Fruit fly (Drosophila melanogaster) whole organism, embryonic: Measurements from ENCODE around the gene CG13096.

Experiments used
- Abd-B ChIP-seq: fragments of 200-800 bp; sonication (Bioruptor generic); optimal IDR thresholded peaks from 2 replicates; lab custom pipeline; 2018; ENCODE audit warnings: missing biosample characterization, mild to moderate bottlenecking, missing genetic modification characterization, moderate library complexity
- Atf3 ChIP-seq: fragments of 200-800 bp; sonication (Bioruptor generic); optimal IDR thresholded peaks from 3 replicates; lab custom pipeline; 2016; ENCODE audit warnings: missing biosample characterization, missing genetic modification characterization
- Awh ChIP-seq: fragments of 200-800 bp; sonication (Bioruptor generic); IDR thresholded peaks from 2 replicates; pipeline ENCODE4, ENCODE4 v1.3.6; 2022; ENCODE audit warnings: missing biosample characterization, missing genetic modification characterization
- CG11456 ChIP-seq: fragments of 200-800 bp; sonication (Bioruptor generic); IDR thresholded peaks from 3 replicates; pipeline ENCODE4 v1.3.6; 2022; ENCODE audit warnings: missing biosample characterization, missing genetic modification characterization
- CG11696 ChIP-seq: fragments of 200-800 bp; sonication (Bioruptor generic); IDR thresholded peaks from 2 replicates; pipeline ENCODE4 v1.3.6; 2022; ENCODE audit warnings: missing biosample characterization, missing genetic modification characterization
- CG11723 ChIP-seq: fragments of 200-800 bp; sonication (Bioruptor generic); optimal IDR thresholded peaks from 2 replicates; lab custom pipeline; 2017; ENCODE audit warnings: missing biosample characterization, mild to moderate bottlenecking, missing genetic modification characterization
- CG12236 ChIP-seq: fragments of 200-800 bp; sonication (Bioruptor generic); optimal IDR thresholded peaks from 2 replicates; lab custom pipeline; 2016; ENCODE audit warnings: missing biosample characterization, missing genetic modification characterization
- CG12744 ChIP-seq: fragments of 200-800 bp; sonication (Bioruptor generic); optimal IDR thresholded peaks from 2 replicates; lab custom pipeline; 2016; ENCODE audit warnings: missing biosample characterization, missing genetic modification characterization
- CG14441 ChIP-seq: fragments of 200-800 bp; sonication (Bioruptor generic); IDR thresholded peaks from 2 replicates; pipeline ENCODE4 v1.3.6; 2022; ENCODE audit warnings: missing biosample characterization, missing genetic modification characterization
- CG14710 ChIP-seq: fragments of 200-800 bp; sonication (Bioruptor generic); optimal IDR thresholded peaks from 3 replicates; lab custom pipeline; 2019; ENCODE audit warnings: missing biosample characterization, mild to moderate bottlenecking, missing genetic modification characterization, moderate library complexity
- CG17912 ChIP-seq: fragments of 200-800 bp; sonication (Bioruptor generic); optimal IDR thresholded peaks from 2 replicates; lab custom pipeline; 2018; ENCODE audit warnings: missing biosample characterization, mild to moderate bottlenecking, missing genetic modification characterization
- CG1792 ChIP-seq: fragments of 200-800 bp; sonication (Bioruptor generic); optimal IDR thresholded peaks from 2 replicates; lab custom pipeline; 2016; ENCODE audit warnings: missing biosample characterization, missing genetic modification characterization
- CG2199 ChIP-seq: fragments of 200-800 bp; sonication (Bioruptor generic); IDR thresholded peaks from 3 replicates; pipeline ENCODE4 v1.3.6; 2022; ENCODE audit warnings: missing biosample characterization, missing genetic modification characterization
- CG4617 ChIP-seq: fragments of 200-800 bp; sonication (Bioruptor generic); optimal IDR thresholded peaks from 3 replicates; lab custom pipeline; 2016; ENCODE audit warnings: missing biosample characterization, missing genetic modification characterization, borderline replicate concordance
- CG4820 ChIP-seq: fragments of 200-800 bp; sonication (Bioruptor generic); optimal IDR thresholded peaks from 3 replicates; lab custom pipeline; 2016; ENCODE audit warnings: missing biosample characterization, missing genetic modification characterization
- CG8359 ChIP-seq: fragments of 200-800 bp; sonication (Bioruptor generic); optimal IDR thresholded peaks from 2 replicates; lab custom pipeline; 2017; ENCODE audit warnings: missing biosample characterization, mild to moderate bottlenecking, missing genetic modification characterization, borderline replicate concordance
- CG8388 ChIP-seq: fragments of 200-800 bp; sonication (Bioruptor generic); optimal IDR thresholded peaks from 2 replicates; lab custom pipeline; 2019; ENCODE audit warnings: missing biosample characterization, mild to moderate bottlenecking, missing genetic modification characterization, moderate library complexity
- CG8765 ChIP-seq: fragments of 200-800 bp; sonication (Bioruptor generic); IDR thresholded peaks from 2 replicates; pipeline ENCODE4 v1.3.6; 2022; ENCODE audit warnings: missing biosample characterization, missing genetic modification characterization
- CG9876 ChIP-seq: fragments of 200-800 bp; sonication (Bioruptor generic); optimal IDR thresholded peaks from 2 replicates; lab custom pipeline; 2016; ENCODE audit warnings: missing biosample characterization, missing genetic modification characterization
- Doc3 ChIP-seq: fragments of 200-800 bp; sonication (Bioruptor generic); IDR thresholded peaks from 3 replicates; pipeline ENCODE4 v1.3.6; 2022; ENCODE audit warnings: missing biosample characterization, missing genetic modification characterization; ENCODE audit not compliant: partially characterized antibody
- NC2β ChIP-seq: fragments of 200-800 bp; sonication (Bioruptor generic); optimal IDR thresholded peaks from 2 replicates; lab custom pipeline; 2016; ENCODE audit warnings: missing biosample characterization, missing genetic modification characterization
- Opbp ChIP-seq: fragments of 200-800 bp; sonication (Bioruptor generic); IDR thresholded peaks from 3 replicates; pipeline ENCODE4 v1.3.6; 2022; ENCODE audit warnings: missing biosample characterization, missing genetic modification characterization; ENCODE audit not compliant: partially characterized antibody
- Optix ChIP-seq: fragments of 200-800 bp; sonication (Bioruptor generic); IDR thresholded peaks from 3 replicates; pipeline ENCODE4 v1.3.6; 2022; ENCODE audit warnings: missing biosample characterization, missing genetic modification characterization
- Sox102F ChIP-seq: fragments of 200-800 bp; sonication (Bioruptor generic); optimal IDR thresholded peaks from 2 replicates; lab custom pipeline; 2018; ENCODE audit warnings: missing biosample characterization, mild to moderate bottlenecking, missing genetic modification characterization, moderate library complexity
- Sry-δ ChIP-seq: fragments of 200-800 bp; sonication (Bioruptor generic); optimal IDR thresholded peaks from 2 replicates; lab custom pipeline; 2016; ENCODE audit warnings: missing biosample characterization, missing genetic modification characterization
- Trl ChIP-seq, 3 experiments: fragments of >200 bp in 2 of 3; fragments of 200-800 bp in 1 of 3; sonication (Bioruptor generic) in 1 of 3; optimal IDR thresholded peaks; 2 replicates in 1 of 3; 3 replicates in 2 of 3; lab custom pipeline; 2016 to 2017; ENCODE audit warnings: missing biosample characterization in 1 of 3, missing genetic modification characterization in 1 of 3
- aop ChIP-seq: fragments of 200-800 bp; sonication (Bioruptor generic); IDR thresholded peaks from 2 replicates; pipeline ENCODE4 v1.3.6; 2022; ENCODE audit warnings: missing biosample characterization, missing genetic modification characterization
- ap ChIP-seq: fragments of 200-800 bp; sonication (Bioruptor generic); IDR thresholded peaks from 2 replicates; pipeline ENCODE4 v1.3.6; 2022; ENCODE audit warnings: missing biosample characterization, missing genetic modification characterization
- bcd ChIP-seq: fragments of 200-800 bp; sonication (Bioruptor generic); optimal IDR thresholded peaks from 2 replicates; lab custom pipeline; 2017; ENCODE audit warnings: missing biosample characterization, mild to moderate bottlenecking, missing genetic modification characterization
- br ChIP-seq: fragments of >200 bp; optimal IDR thresholded peaks from 2 replicates; lab custom pipeline; 2017
- btn ChIP-seq: fragments of 200-800 bp; sonication (Bioruptor generic); optimal IDR thresholded peaks from 2 replicates; lab custom pipeline; 2016; ENCODE audit warnings: missing biosample characterization, missing genetic modification characterization
- chinmo ChIP-seq: fragments of 200-800 bp; sonication (Bioruptor generic); IDR thresholded peaks from 4 replicates; pipeline ENCODE4 v1.3.6; 2022; ENCODE audit warnings: missing biosample characterization, missing genetic modification characterization; ENCODE audit not compliant: partially characterized antibody
- cwo ChIP-seq: fragments of 200-800 bp; sonication (Bioruptor generic); optimal IDR thresholded peaks from 3 replicates; lab custom pipeline; 2017; ENCODE audit warnings: missing biosample characterization, missing genetic modification characterization, mild to moderate bottlenecking, moderate library complexity, missing genetic modification reagents
- h ChIP-seq: fragments of >200 bp; optimal IDR thresholded peaks from 2 replicates; lab custom pipeline; 2017
- kah ChIP-seq: fragments of 200-800 bp; sonication (Bioruptor generic); optimal IDR thresholded peaks from 2 replicates; lab custom pipeline; 2018; ENCODE audit warnings: missing biosample characterization, mild to moderate bottlenecking, missing genetic modification characterization
- ken ChIP-seq: fragments of 200-800 bp; sonication (Bioruptor generic); IDR thresholded peaks from 3 replicates; pipeline ENCODE4 v1.3.6; 2022; ENCODE audit warnings: missing biosample characterization, missing genetic modification characterization
- klu ChIP-seq: fragments of 200-800 bp; sonication (Bioruptor generic); IDR thresholded peaks from 2 replicates; pipeline ENCODE4 v1.3.6; 2022; ENCODE audit warnings: missing biosample characterization, missing genetic modification characterization
- lab ChIP-seq: fragments of 200-800 bp; sonication (Bioruptor generic); optimal IDR thresholded peaks from 3 replicates; lab custom pipeline; 2017; ENCODE audit warnings: missing biosample characterization, missing genetic modification characterization, mild to moderate bottlenecking, moderate library complexity, missing genetic modification reagents
- lilli ChIP-seq: fragments of 200-800 bp; sonication (Bioruptor generic); optimal IDR thresholded peaks from 3 replicates; lab custom pipeline; 2016; ENCODE audit warnings: missing biosample characterization, missing genetic modification characterization
- mam ChIP-seq: fragments of 200-800 bp; sonication (Bioruptor generic); optimal IDR thresholded peaks from 3 replicates; lab custom pipeline; 2016; ENCODE audit warnings: missing biosample characterization, missing genetic modification characterization
- psq ChIP-seq: fragments of 200-800 bp; sonication (Bioruptor generic); optimal IDR thresholded peaks from 2 replicates; lab custom pipeline; 2017; ENCODE audit warnings: missing biosample characterization, missing genetic modification characterization
- sc ChIP-seq, 3 experiments: fragments of >200 bp in 2 of 3; fragments of 200-800 bp in 1 of 3; sonication (Bioruptor generic) in 1 of 3; optimal IDR thresholded peaks; 2 replicates in 2 of 3; 3 replicates in 1 of 3; lab custom pipeline; 2017; ENCODE audit warnings: mild to moderate bottlenecking in 1 of 3, missing biosample characterization in 1 of 3, missing genetic modification characterization in 1 of 3, missing genetic modification reagents in 1 of 3
- shn ChIP-seq: fragments of 200-800 bp; sonication (Bioruptor generic); optimal IDR thresholded peaks from 3 replicates; lab custom pipeline; 2016; ENCODE audit warnings: missing biosample characterization, missing genetic modification characterization
- sug ChIP-seq: fragments of 200-800 bp; optimal IDR thresholded peaks from 2 replicates; lab custom pipeline; 2019; ENCODE audit warnings: missing biosample characterization, mild to moderate bottlenecking, missing genetic modification characterization, moderate library complexity
- tgo ChIP-seq: fragments of 200-800 bp; sonication (Bioruptor generic); IDR thresholded peaks from 3 replicates; pipeline ENCODE4 v1.3.6; 2022; ENCODE audit warnings: missing biosample characterization, missing genetic modification characterization
- trem ChIP-seq: fragments of 200-800 bp; optimal IDR thresholded peaks from 3 replicates; lab custom pipeline; 2019; ENCODE audit warnings: missing biosample characterization, mild to moderate bottlenecking, missing genetic modification characterization, moderate library complexity
- twi ChIP-seq: fragments of 200-800 bp; optimal IDR thresholded peaks from 2 replicates; lab custom pipeline; 2019; ENCODE audit warnings: missing biosample characterization, mild to moderate bottlenecking, missing genetic modification characterization, moderate library complexity
- zen ChIP-seq: fragments of 200-800 bp; sonication (Bioruptor generic); optimal IDR thresholded peaks from 3 replicates; lab custom pipeline; 2018; ENCODE audit warnings: missing biosample characterization, mild to moderate bottlenecking, missing genetic modification characterization, moderate library complexity
- zfh1 ChIP-seq: fragments of 200-800 bp; sonication (Bioruptor generic); IDR thresholded peaks from 3 replicates; pipeline ENCODE4 v1.3.6; 2022; ENCODE audit warnings: missing biosample characterization, missing genetic modification characterization

Gene CG13096

DNA sequence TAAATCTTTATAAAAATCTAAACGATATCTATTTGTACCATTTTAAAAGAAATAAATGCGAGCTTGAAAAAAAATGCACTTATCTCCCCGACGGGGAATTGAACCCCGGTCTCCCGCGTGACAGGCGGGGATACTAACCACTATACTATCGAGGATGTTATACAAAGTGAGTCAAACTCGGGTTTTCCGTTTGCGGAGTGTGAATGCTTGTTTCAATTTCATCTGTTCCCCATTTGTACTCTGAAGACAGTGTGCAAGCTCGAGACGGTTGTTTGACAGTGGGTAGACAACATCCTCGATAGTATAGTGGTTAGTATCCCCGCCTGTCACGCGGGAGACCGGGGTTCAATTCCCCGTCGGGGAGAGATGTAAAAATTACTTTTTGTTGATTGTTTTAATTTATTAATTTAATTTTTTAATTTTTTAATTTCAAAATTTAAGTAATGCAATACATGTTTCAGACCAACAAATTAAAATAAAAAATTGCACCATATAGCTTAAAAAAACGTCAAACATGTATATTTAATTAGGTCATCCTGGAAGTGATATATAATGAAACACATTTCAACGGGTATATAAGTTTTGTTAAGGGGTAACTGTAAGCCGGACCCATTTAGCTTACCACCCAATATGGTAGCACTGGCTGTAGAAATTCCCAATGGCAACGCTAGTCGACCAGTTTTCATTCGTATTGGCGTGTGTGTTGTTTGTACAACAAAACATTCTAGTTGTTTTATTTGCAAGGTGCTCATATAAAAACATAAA lies 30.0 kb upstream of the CG13096 start, which contains the start of gene Sema1a (continued):
- no peak for TF ChIP-seq CG4617 (GFP tag; lab: Kevin White, UChicago)
- no peak for TF ChIP-seq h (lab: Kevin White, UChicago)
- TF ChIP-seq Trl (optimal IDR thresholded peaks at IDR 0.05; lab: Kevin White, UChicago), result no peak
- TF ChIP-seq Trl (GFP tag; optimal IDR thresholded peaks at IDR 0.05; lab: Kevin White, UChicago), result peak; percentile 51
- TF ChIP-seq Opbp (GFP tag; lab: Robert Waterston, UW), result peak; percentile 86
- TF ChIP-seq tgo (GFP tag; lab: Robert Waterston, UW), result peak; percentile 52
- no peak for TF ChIP-seq kah (GFP tag; lab: Kevin White, UChicago)
- peak; percentile 51 for TF ChIP-seq sug (tag; lab: Kevin White, UChicago)
- peak; percentile 52; the same call in 1 of the 3 replicates for TF ChIP-seq Doc3 (GFP tag; lab: Robert Waterston, UW)
- TF ChIP-seq CG14710 (tag; lab: Kevin White, UChicago), result peak; percentile 56
- peak; percentile 68; the same call in 2 of the 3 replicates for TF ChIP-seq CG2199
- TF ChIP-seq bcd (GFP tag; lab: Kevin White, UChicago), result peak; percentile 61
- TF ChIP-seq br (lab: Kevin White, UChicago), result no peak
- TF ChIP-seq trem (tag; lab: Kevin White, UChicago), result peak; percentile 42
- no peak for TF ChIP-seq btn (GFP tag; lab: Kevin White, UChicago)
- peak; percentile 73; the same call in 2 of the 4 replicates for TF ChIP-seq chinmo
- peak; percentile 39 for TF ChIP-seq CG8388
- TF ChIP-seq CG12236 (GFP tag; lab: Kevin White, UChicago), result peak; percentile 13
- peak; percentile 20 for TF ChIP-seq Atf3 (GFP tag; lab: Kevin White, UChicago)
- no peak for TF ChIP-seq sc (optimal IDR thresholded peaks at IDR 0.05; lab: Kevin White, UChicago)
- no peak for TF ChIP-seq sc (GFP tag; optimal IDR thresholded peaks at IDR 0.05; lab: Kevin White, UChicago)
- TF ChIP-seq psq (GFP tag; lab: Kevin White, UChicago), result no peak
- no peak; the same call in 2 of the 3 replicates for TF ChIP-seq Optix (GFP tag; lab: Robert Waterston, UW)
- TF ChIP-seq ap, result 0 out of 2 replicates have a peak, but pooled peaks have one; percentile 40
- peak; percentile 80 for TF ChIP-seq CG14441 (GFP tag; lab: Robert Waterston, UW)
- TF ChIP-seq zen (tag; lab: Kevin White, UChicago), result peak; percentile 22
- TF ChIP-seq CG8765 (GFP tag; lab: Robert Waterston, UW), result peak; percentile 50
- no peak for TF ChIP-seq CG11723
- no peak for TF ChIP-seq CG1792 (GFP tag; lab: Kevin White, UChicago)
- peak; percentile 74 for TF ChIP-seq ken (GFP tag; lab: Robert Waterston, UW)
- no peak for TF ChIP-seq CG11456 (GFP tag; lab: Robert Waterston, UW)
- TF ChIP-seq twi (tag; lab: Kevin White, UChicago), result peak; percentile 41
- TF ChIP-seq CG12744, result no peak
- TF ChIP-seq CG11696 (GFP tag; lab: Robert Waterston, UW), result 0 out of 2 replicates have a peak, but pooled peaks have one; percentile 44
- TF ChIP-seq klu (GFP tag; lab: Robert Waterston, UW), result no peak
- TF ChIP-seq CG9876 (GFP tag; lab: Kevin White, UChicago), result peak; percentile 9
- no peak for TF ChIP-seq CG8359
- TF ChIP-seq mam (GFP tag; lab: Kevin White, UChicago), result peak; percentile 87
- peak; percentile 68 for TF ChIP-seq lab (GFP tag; lab: Kevin White, UChicago)
- TF ChIP-seq lilli (GFP tag; lab: Kevin White, UChicago), result peak; percentile 71
- peak; percentile 68 for TF ChIP-seq zfh1 (GFP tag; lab: Robert Waterston, UW)
- peak; percentile 34 for TF ChIP-seq shn (GFP tag; lab: Kevin White, UChicago)
- TF ChIP-seq CG4820 (GFP tag; lab: Kevin White, UChicago), result peak; percentile 29
- TF ChIP-seq aop (GFP tag; lab: Robert Waterston, UW), result no peak
- TF ChIP-seq CG17912 (GFP tag; lab: Kevin White, UChicago), result no peak
- TF ChIP-seq Sry-δ (GFP tag; lab: Kevin White, UChicago), result no peak
- TF ChIP-seq cwo (GFP tag; lab: Kevin White, UChicago), result no peak
- peak; percentile 35 for TF ChIP-seq Abd-B (GFP tag; lab: Kevin White, UChicago)
- TF ChIP-seq NC2β (GFP tag; lab: Kevin White, UChicago), result peak; percentile 19
- TF ChIP-seq Sox102F (GFP tag; lab: Kevin White, UChicago), result peak; percentile 94
- TF ChIP-seq Awh (GFP tag; lab: Robert Waterston, UW), result peak; percentile 57; the same call in 1 of the 2 replicates
